Fruit fly (Drosophila melanogaster) Kc167 (cell line): ENCODE results near the gene CG18557.

ENCODE experiments used
- Sin3A ChIP-seq: fragments of >200 bp; optimal IDR thresholded peaks from 2 replicates; lab custom pipeline; 2018; ENCODE audit warnings: missing external identifiers
- h ChIP-seq: fragments of >200 bp; optimal IDR thresholded peaks from 3 replicates; lab custom pipeline; 2018; ENCODE audit warnings: missing external identifiers
- insv ChIP-seq: fragments of >200 bp; optimal IDR thresholded peaks from 3 replicates; lab custom pipeline; 2018; ENCODE audit warnings: missing external identifiers
- psq ChIP-seq: fragments of >200 bp; optimal IDR thresholded peaks from 2 replicates; lab custom pipeline; 2017; ENCODE audit warnings: missing external identifiers

DNA sequence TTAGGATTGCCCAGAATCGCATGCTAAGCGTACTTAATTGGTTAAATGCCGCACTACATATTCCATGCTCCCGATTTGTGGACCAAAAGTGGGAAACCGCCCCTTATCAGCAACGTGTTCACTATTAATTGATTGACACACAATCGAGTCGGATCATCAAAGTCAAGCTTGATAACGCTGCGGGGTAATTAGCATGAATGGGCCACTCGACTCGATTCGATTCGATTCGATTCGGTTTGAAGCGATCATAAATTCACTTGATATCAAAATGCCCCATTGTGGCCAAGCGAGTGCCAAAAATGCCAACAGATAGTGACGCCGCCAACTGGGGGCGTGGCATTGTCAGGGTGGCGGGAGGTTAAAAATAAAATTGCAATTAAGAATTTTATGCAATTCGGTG is 37.9 kb downstream of the CG18557 start:
- TF ChIP-seq psq (lab: Kevin White, UChicago), result no peak
- no peak for TF ChIP-seq Sin3A
- no peak for TF ChIP-seq insv (lab: Kevin White, UChicago)
- TF ChIP-seq h (lab: Kevin White, UChicago), result no peak
